Worm (Caenorhabditis elegans) whole organism, early embryonic: ENCODE data around the gene F37H8.5.

Source experiments
- B0310.2 ChIP-seq: sonication (generic microtip); optimal IDR thresholded peaks from 2 replicates; lab custom pipeline; 2016; ENCODE audit warnings: mild to moderate bottlenecking, missing genetic modification characterization, missing compliant biosample characterization
- F13C5.2 ChIP-seq: sonication (generic microtip); optimal IDR thresholded peaks from 2 replicates; lab custom pipeline; 2017; ENCODE audit warnings: mild to moderate bottlenecking, missing genetic modification characterization, inconsistent platforms, missing compliant biosample characterization
- aly-1 ChIP-seq: sonication (generic microtip); optimal IDR thresholded peaks from 2 replicates; lab custom pipeline; 2016; ENCODE audit warnings: missing genetic modification characterization, missing compliant biosample characterization
- ama-1 ChIP-seq: fragments of 150-350 bp; optimal IDR thresholded peaks from 2 replicates; lab custom pipeline; 2014
- ceh-13 ChIP-seq: fragments of 200-800 bp; sonication (Bioruptor generic); optimal IDR thresholded peaks from 2 replicates; lab custom pipeline; 2018; ENCODE audit warnings: mild to moderate bottlenecking, missing genetic modification characterization, missing compliant biosample characterization
- ceh-36 ChIP-seq: sonication (generic microtip); optimal IDR thresholded peaks from 2 replicates; lab custom pipeline; 2016; ENCODE audit warnings: missing genetic modification characterization, inconsistent platforms, missing compliant biosample characterization
- ets-7 ChIP-seq: sonication (generic microtip); optimal IDR thresholded peaks from 2 replicates; lab custom pipeline; 2016; ENCODE audit warnings: missing genotype, missing genetic modification characterization, missing compliant biosample characterization
- flt-1 ChIP-seq: fragments of 200-800 bp; sonication (Bioruptor generic); IDR thresholded peaks from 2 replicates; pipeline ENCODE4 v1.3.6; 2022; ENCODE audit warnings: missing genetic modification characterization, missing compliant biosample characterization
- hmbx-1 ChIP-seq: sonication (generic microtip); optimal IDR thresholded peaks from 2 replicates; lab custom pipeline; 2016; ENCODE audit warnings: mild to moderate bottlenecking, missing genetic modification characterization, missing compliant biosample characterization
- hmg-4 ChIP-seq: fragments of 200-800 bp; sonication (Bioruptor generic); optimal IDR thresholded peaks from 2 replicates; lab custom pipeline; 2018; ENCODE audit warnings: mild to moderate bottlenecking, missing genetic modification characterization, missing compliant biosample characterization
- hnd-1 ChIP-seq: sonication (generic microtip); optimal IDR thresholded peaks from 2 replicates; lab custom pipeline; 2016; ENCODE audit warnings: missing genetic modification characterization, missing compliant biosample characterization
- pes-1 ChIP-seq: fragments of 200-800 bp; sonication (Bioruptor generic); IDR thresholded peaks from 2 replicates; pipeline ENCODE4 v1.3.6; 2022; ENCODE audit warnings: missing genetic modification reagents, missing genetic modification characterization, missing compliant biosample characterization
- scrt-1 ChIP-seq: fragments of 200-800 bp; sonication (Bioruptor generic); IDR thresholded peaks from 2 replicates; pipeline ENCODE4 v1.3.6; 2022; ENCODE audit warnings: missing genetic modification characterization, missing compliant biosample characterization
- sea-1 ChIP-seq: fragments of 200-800 bp; sonication (Bioruptor generic); conservative IDR thresholded peaks from 2 replicates; pipeline ENCODE4 v1.3.6; 2022; ENCODE audit warnings: missing genetic modification characterization, missing compliant biosample characterization
- tbx-11 ChIP-seq: fragments of 200-800 bp; sonication (Bioruptor generic); IDR thresholded peaks from 2 replicates; pipeline ENCODE4 v1.3.6; 2022; ENCODE audit warnings: missing genetic modification characterization, missing compliant biosample characterization
- tbx-37 ChIP-seq: fragments of 200-800 bp; sonication (Bioruptor generic); conservative IDR thresholded peaks from 2 replicates; pipeline ENCODE4 v1.3.6; 2022; ENCODE audit warnings: missing genetic modification reagents, missing genetic modification characterization, missing compliant biosample characterization
- tra-4 ChIP-seq: sonication (generic microtip); optimal IDR thresholded peaks from 2 replicates; lab custom pipeline; 2017; ENCODE audit warnings: missing genetic modification characterization, missing compliant biosample characterization

Gene F37H8.5

ce11 chrII:11185728-11186127 lies 2.3 kb upstream of the F37H8.5 start, which contains the start of gene sfxn-1.2:
TSS of gene sfxn-1.2 (plus strand) at chrII:11186028.
- no peak for TF ChIP-seq tbx-11 (GFP tag; lab: Robert Waterston, UW)
- no peak for TF ChIP-seq hnd-1 (tag; lab: Kevin White, UChicago)
- TF ChIP-seq ceh-36, result no peak
- no peak for TF ChIP-seq F13C5.2 (tag; lab: Kevin White, UChicago)
- no peak for TF ChIP-seq tra-4 (tag; lab: Kevin White, UChicago)
- TF ChIP-seq pes-1 (GFP tag; lab: Robert Waterston, UW), result no peak
- no peak for TF ChIP-seq sea-1 (GFP tag; lab: Robert Waterston, UW)
- no peak for TF ChIP-seq aly-1 (tag; lab: Kevin White, UChicago)
- TF ChIP-seq scrt-1 (GFP tag; lab: Robert Waterston, UW), result no peak
- no peak for TF ChIP-seq ets-7 (tag; lab: Kevin White, UChicago)
- no peak for TF ChIP-seq flt-1 (GFP tag; lab: Robert Waterston, UW)
- no peak for TF ChIP-seq tbx-37 (GFP tag; lab: Robert Waterston, UW)
- no peak for TF ChIP-seq hmg-4 (GFP tag; lab: Kevin White, UChicago)
- TF ChIP-seq B0310.2 (tag; lab: Kevin White, UChicago), result no peak
- TF ChIP-seq hmbx-1 (tag; lab: Kevin White, UChicago), result no peak

ce11 chrII:11192488-11192887 lies 4.5 kb downstream of the F37H8.5 start:
- TF ChIP-seq sea-1 (GFP tag; lab: Robert Waterston, UW) (no peak), ama-1 (no peak), ets-7 (tag; lab: Kevin White, UChicago) (no peak), hmg-4 (GFP tag; lab: Kevin White, UChicago) (no peak), scrt-1 (GFP tag; lab: Robert Waterston, UW) (no peak), pes-1 (GFP tag; lab: Robert Waterston, UW) (no peak), tbx-11 (GFP tag; lab: Robert Waterston, UW) (no peak), B0310.2 (tag; lab: Kevin White, UChicago) (no peak), tra-4 (tag; lab: Kevin White, UChicago) (no peak)

- TF ChIP-seq ets-7 (tag; lab: Kevin White, UChicago) (no peak), tra-4 (tag; lab: Kevin White, UChicago) (no peak), aly-1 (tag; lab: Kevin White, UChicago) (no peak), flt-1 (GFP tag; lab: Robert Waterston, UW) (no peak)
These were observed 5.5 kb downstream of the F37H8.5 start for ce11 chrII:11193523-11193922.

ce11 chrII:11200234-11200755 lies 12.3 kb downstream of the F37H8.5 start:
- TF ChIP-seq ama-1, result no peak
- TF ChIP-seq hnd-1 (tag; lab: Kevin White, UChicago), result no peak

- TF ChIP-seq pes-1 (GFP tag; lab: Robert Waterston, UW), result no peak
- no peak for TF ChIP-seq flt-1 (GFP tag; lab: Robert Waterston, UW)
- no peak for TF ChIP-seq tbx-11 (GFP tag; lab: Robert Waterston, UW)
- TF ChIP-seq ceh-13, result no peak
- TF ChIP-seq ets-7 (tag; lab: Kevin White, UChicago), result no peak
- TF ChIP-seq hnd-1 (tag; lab: Kevin White, UChicago), result no peak
- no peak for TF ChIP-seq F13C5.2 (tag; lab: Kevin White, UChicago)
- TF ChIP-seq tbx-37 (GFP tag; lab: Robert Waterston, UW), result no peak
- TF ChIP-seq sea-1 (GFP tag; lab: Robert Waterston, UW), result no peak
- TF ChIP-seq ceh-36, result no peak
These were observed 14.7 kb downstream of the F37H8.5 start, which contains the start of gene srap-1 for ce11 chrII:11202581-11203271. TSS of gene srap-1 (plus strand) at chrII:11203221.

- no peak for TF ChIP-seq ceh-13
- TF ChIP-seq B0310.2 (tag; lab: Kevin White, UChicago), result no peak
These were observed 16.7 kb downstream of the F37H8.5 start for ce11 chrII:11204731-11205130.

- TF ChIP-seq F13C5.2 (tag; lab: Kevin White, UChicago), result no peak
- no peak for TF ChIP-seq hnd-1 (tag; lab: Kevin White, UChicago)
- no peak for TF ChIP-seq hmg-4 (GFP tag; lab: Kevin White, UChicago)
- TF ChIP-seq B0310.2 (tag; lab: Kevin White, UChicago), result no peak
- no peak for TF ChIP-seq tbx-11 (GFP tag; lab: Robert Waterston, UW)
- TF ChIP-seq ets-7 (tag; lab: Kevin White, UChicago), result no peak
- no peak for TF ChIP-seq hmbx-1 (tag; lab: Kevin White, UChicago)
- TF ChIP-seq flt-1 (GFP tag; lab: Robert Waterston, UW), result no peak
- no peak for TF ChIP-seq ceh-36
- no peak for TF ChIP-seq aly-1 (tag; lab: Kevin White, UChicago)
- TF ChIP-seq tra-4 (tag; lab: Kevin White, UChicago), result no peak
- no peak for TF ChIP-seq pes-1 (GFP tag; lab: Robert Waterston, UW)
- no peak for TF ChIP-seq ama-1
- no peak for TF ChIP-seq scrt-1 (GFP tag; lab: Robert Waterston, UW)
- no peak for TF ChIP-seq tbx-37 (GFP tag; lab: Robert Waterston, UW)
- TF ChIP-seq ceh-13, result no peak
- no peak for TF ChIP-seq sea-1 (GFP tag; lab: Robert Waterston, UW)
These were observed 17.8 kb downstream of the F37H8.5 start for ce11 chrII:11205783-11206182.
